Worm (Caenorhabditis elegans) whole organism, young adult: ENCODE results near the gene gpb-1.

ENCODE experiments used
- F23B12.7 ChIP-seq: sonication (generic microtip); optimal IDR thresholded peaks from 2 replicates; lab custom pipeline; 2017; ENCODE audit warnings: missing genetic modification characterization, mild to moderate bottlenecking, missing compliant biosample characterization, antibody characterized with exemption, moderate library complexity; ENCODE audit not compliant: insufficient read depth
- F49E8.2 ChIP-seq: sonication (generic microtip); optimal IDR thresholded peaks from 3 replicates; lab custom pipeline; 2017; ENCODE audit warnings: missing genetic modification characterization, mild to moderate bottlenecking, missing compliant biosample characterization, antibody characterized with exemption, moderate library complexity; ENCODE audit not compliant: insufficient read depth
- F52B5.7 ChIP-seq: sonication (generic microtip); optimal IDR thresholded peaks from 2 replicates; lab custom pipeline; 2016; ENCODE audit warnings: mild to moderate bottlenecking, missing genetic modification characterization, missing compliant biosample characterization
- F57A8.1 ChIP-seq: fragments of 200-800 bp; sonication (Bioruptor generic); optimal IDR thresholded peaks from 2 replicates; lab custom pipeline; 2018; ENCODE audit warnings: mild to moderate bottlenecking, missing genetic modification characterization, moderate library complexity, missing compliant biosample characterization
- T07F8.4 ChIP-seq: sonication (generic microtip); optimal IDR thresholded peaks from 2 replicates; lab custom pipeline; 2016; ENCODE audit warnings: mild to moderate bottlenecking, missing genetic modification characterization, moderate library complexity, missing compliant biosample characterization
- Y53G8AR.9 ChIP-seq: fragments of 200-800 bp; sonication (Bioruptor generic); conservative IDR thresholded peaks from 2 replicates; pipeline ENCODE4 v1.3.6; 2022; ENCODE audit warnings: missing genetic modification reagents, missing genetic modification characterization, missing compliant biosample characterization
- ama-1 ChIP-seq, 3 experiments: fragments of 150-350 bp in 1 of 3; sonication (generic microtip) in 2 of 3; optimal IDR thresholded peaks; 2 replicates each; lab custom pipeline; 2014 to 2018; ENCODE audit warnings: missing biosample characterization in 2 of 3, missing genetic modification characterization in 2 of 3, missing genetic modification reagents in 2 of 3
- aptf-2 ChIP-seq: fragments of 200-800 bp; sonication (Bioruptor generic); conservative IDR thresholded peaks from 2 replicates; pipeline ENCODE4 v1.3.6; 2022; ENCODE audit warnings: missing genetic modification reagents, missing genetic modification characterization, missing compliant biosample characterization
- athp-1 ChIP-seq: sonication (generic microtip); optimal IDR thresholded peaks from 2 replicates; lab custom pipeline; 2017; ENCODE audit warnings: mild to moderate bottlenecking, missing genetic modification characterization, missing compliant biosample characterization
- cebp-1 ChIP-seq, 2 experiments: fragments of 200-800 bp in 1 of 2; sonication (Bioruptor generic) in 1 of 2; sonication (generic microtip) in 1 of 2; IDR thresholded peaks in 1 of 2; optimal IDR thresholded peaks in 1 of 2; 2 replicates each; pipeline versions ENCODE4 v1.3.6 to Lab custom; 2017 to 2022; ENCODE audit warnings: missing compliant biosample characterization in 2 of 2, missing genetic modification characterization in 2 of 2, mild to moderate bottlenecking in 1 of 2, missing genetic modification reagents in 1 of 2, moderate library complexity in 1 of 2
- ceh-27 ChIP-seq: fragments of 200-800 bp; sonication (Bioruptor generic); optimal IDR thresholded peaks from 2 replicates; lab custom pipeline; 2018; ENCODE audit warnings: mild to moderate bottlenecking, missing genetic modification characterization, moderate library complexity, missing compliant biosample characterization
- ceh-40 ChIP-seq: fragments of 200-800 bp; sonication (Bioruptor generic); IDR thresholded peaks from 2 replicates; pipeline ENCODE4 v1.3.6; 2022; ENCODE audit warnings: missing genetic modification characterization, missing compliant biosample characterization
- ceh-91 ChIP-seq: fragments of 200-800 bp; sonication (Bioruptor generic); IDR thresholded peaks from 2 replicates; pipeline ENCODE4 v1.3.6; 2022; ENCODE audit warnings: missing genetic modification reagents, missing genetic modification characterization, missing compliant biosample characterization
- chd-7 ChIP-seq: sonication (generic microtip); optimal IDR thresholded peaks from 2 replicates; lab custom pipeline; 2016; ENCODE audit warnings: mild to moderate bottlenecking, missing genetic modification characterization, moderate library complexity, missing compliant biosample characterization
- dox-1 ChIP-seq: fragments of 200-800 bp; sonication (Bioruptor generic); IDR thresholded peaks from 2 replicates; pipeline ENCODE4 v1.3.6; 2022; ENCODE audit warnings: missing genetic modification reagents, missing genetic modification characterization, missing compliant biosample characterization
- efl-1 ChIP-seq: fragments of 150-350 bp; optimal IDR thresholded peaks from 2 replicates; lab custom pipeline; 2014; ENCODE audit warnings: missing biosample characterization, missing genetic modification reagents, missing genetic modification characterization
- egrh-3 ChIP-seq: fragments of 200-800 bp; sonication (Bioruptor generic); IDR thresholded peaks from 2 replicates; pipeline ENCODE4 v1.3.6; 2022; ENCODE audit warnings: missing genetic modification reagents, missing genetic modification characterization, missing compliant biosample characterization
- gei-17 ChIP-seq: fragments of 200-800 bp; sonication (Bioruptor generic); optimal IDR thresholded peaks from 2 replicates; lab custom pipeline; 2018; ENCODE audit warnings: mild to moderate bottlenecking, missing genetic modification characterization, missing compliant biosample characterization
- hlh-12 ChIP-seq: sonication (generic microtip); optimal IDR thresholded peaks from 2 replicates; lab custom pipeline; 2016; ENCODE audit warnings: missing genetic modification characterization, missing compliant biosample characterization
- hrde-1 ChIP-seq: sonication (generic microtip); optimal IDR thresholded peaks from 2 replicates; lab custom pipeline; 2016; ENCODE audit warnings: missing genetic modification characterization, mild to moderate bottlenecking, missing compliant biosample characterization, moderate library complexity, missing genotype, missing genetic modification reagents, borderline replicate concordance
- lag-1 ChIP-seq: fragments of 200-800 bp; sonication (Bioruptor generic); IDR thresholded peaks from 2 replicates; pipeline ENCODE4 v1.3.6; 2022; ENCODE audit warnings: missing genetic modification reagents, missing genetic modification characterization, missing compliant biosample characterization
- lin-35 ChIP-seq, 3 experiments: fragments of 150-350 bp in 2 of 3; sonication (generic microtip) in 1 of 3; optimal IDR thresholded peaks; 2 replicates each; lab custom pipeline; 2014 to 2018; ENCODE audit warnings: missing biosample characterization in 3 of 3, missing genetic modification characterization in 3 of 3, missing genetic modification reagents in 3 of 3
- lir-1 ChIP-seq: fragments of 200-800 bp; sonication (Bioruptor generic); conservative IDR thresholded peaks from 2 replicates; pipeline ENCODE4 v1.3.6; 2022; ENCODE audit warnings: missing genetic modification reagents, missing genetic modification characterization, missing compliant biosample characterization
- madf-8 ChIP-seq: fragments of 200-800 bp; sonication (Bioruptor generic); conservative IDR thresholded peaks from 2 replicates; pipeline ENCODE4 v1.3.6; 2022; ENCODE audit warnings: missing genetic modification reagents, missing genetic modification characterization, missing compliant biosample characterization
- mcd-1 ChIP-seq: fragments of 200-800 bp; sonication (Bioruptor generic); IDR thresholded peaks from 2 replicates; pipeline ENCODE4 v1.3.6; 2022; ENCODE audit warnings: missing genetic modification reagents, missing genetic modification characterization, missing compliant biosample characterization
- nfya-1 ChIP-seq: sonication (generic microtip); optimal IDR thresholded peaks from 2 replicates; lab custom pipeline; 2017; ENCODE audit warnings: antibody characterized with exemption, missing compliant biosample characterization, missing genetic modification characterization, borderline replicate concordance; ENCODE audit not compliant: insufficient read depth
- nfya-2 ChIP-seq: fragments of 200-800 bp; sonication (Bioruptor generic); IDR thresholded peaks from 2 replicates; pipeline ENCODE4 v1.3.6; 2022; ENCODE audit warnings: missing genetic modification reagents, missing genetic modification characterization, missing compliant biosample characterization
- nfyb-1 ChIP-seq: fragments of 200-800 bp; sonication (Bioruptor generic); IDR thresholded peaks from 2 replicates; pipeline ENCODE4 v1.3.6; 2022; ENCODE audit warnings: missing genetic modification reagents, missing genetic modification characterization, missing compliant biosample characterization
- nhr-120 ChIP-seq: fragments of 200-800 bp; sonication (Bioruptor generic); IDR thresholded peaks from 2 replicates; pipeline ENCODE4 v1.3.6; 2022; ENCODE audit warnings: missing genetic modification characterization, missing compliant biosample characterization
- nhr-80 ChIP-seq: sonication (generic microtip); optimal IDR thresholded peaks from 2 replicates; lab custom pipeline; 2016; ENCODE audit warnings: missing genetic modification characterization, missing compliant biosample characterization
- pbrm-1 ChIP-seq: fragments of 200-800 bp; sonication (Bioruptor generic); IDR thresholded peaks from 2 replicates; pipeline ENCODE4 v1.3.6; 2022; ENCODE audit warnings: missing genetic modification reagents, missing genetic modification characterization, missing compliant biosample characterization
- pha-4 ChIP-seq: fragments of 150-350 bp; sonication (generic microtip); optimal IDR thresholded peaks from 2 replicates; lab custom pipeline; 2014; ENCODE audit warnings: missing biosample characterization, missing genetic modification reagents, missing genetic modification characterization
- sea-2 ChIP-seq: fragments of 200-800 bp; sonication (Bioruptor generic); IDR thresholded peaks from 2 replicates; pipeline ENCODE4 v1.3.6; 2022; ENCODE audit warnings: missing genetic modification characterization, missing compliant biosample characterization
- snpc-1.1 ChIP-seq: sonication (generic microtip); optimal IDR thresholded peaks from 2 replicates; lab custom pipeline; 2017; ENCODE audit warnings: missing genetic modification characterization, mild to moderate bottlenecking, missing compliant biosample characterization, antibody characterized with exemption, moderate library complexity, missing genotype, missing genetic modification reagents; ENCODE audit not compliant: insufficient read depth
- snpc-3.4 ChIP-seq: sonication (generic microtip); optimal IDR thresholded peaks from 2 replicates; lab custom pipeline; 2017; ENCODE audit warnings: missing genetic modification characterization, mild to moderate bottlenecking, missing compliant biosample characterization, antibody characterized with exemption, moderate library complexity, missing genotype, missing genetic modification reagents
- snpc-4 ChIP-seq, 5 experiments: fragments of 150-350 bp in 1 of 5; sonication (generic microtip) in 4 of 5; optimal IDR thresholded peaks; 2 replicates each; lab custom pipeline; 2014 to 2018; ENCODE audit warnings: missing genetic modification characterization in 5 of 5, missing biosample characterization in 3 of 5, antibody characterized with exemption in 2 of 5, mild to moderate bottlenecking in 2 of 5, missing compliant biosample characterization in 2 of 5, missing genotype in 2 of 5, moderate library complexity in 2 of 5, missing genetic modification reagents in 1 of 5
- somi-1 ChIP-seq: fragments of 200-800 bp; sonication (Bioruptor generic); optimal IDR thresholded peaks from 2 replicates; lab custom pipeline; 2018; ENCODE audit warnings: mild to moderate bottlenecking, missing genetic modification characterization, missing compliant biosample characterization
- sptf-2 ChIP-seq: fragments of 200-800 bp; sonication (Bioruptor generic); optimal IDR thresholded peaks from 2 replicates; lab custom pipeline; 2018; ENCODE audit warnings: mild to moderate bottlenecking, missing genetic modification characterization, missing compliant biosample characterization
- zfh-2 ChIP-seq: fragments of 200-800 bp; sonication (Bioruptor generic); conservative IDR thresholded peaks from 2 replicates; pipeline ENCODE4 v1.3.6; 2022; ENCODE audit warnings: missing genetic modification reagents, missing genetic modification characterization, missing compliant biosample characterization
- ztf-22 ChIP-seq: fragments of 200-800 bp; sonication (Bioruptor generic); optimal IDR thresholded peaks from 2 replicates; lab custom pipeline; 2018; ENCODE audit warnings: mild to moderate bottlenecking, missing genetic modification characterization, moderate library complexity, missing compliant biosample characterization

The gpb-1 gene

DNA sequence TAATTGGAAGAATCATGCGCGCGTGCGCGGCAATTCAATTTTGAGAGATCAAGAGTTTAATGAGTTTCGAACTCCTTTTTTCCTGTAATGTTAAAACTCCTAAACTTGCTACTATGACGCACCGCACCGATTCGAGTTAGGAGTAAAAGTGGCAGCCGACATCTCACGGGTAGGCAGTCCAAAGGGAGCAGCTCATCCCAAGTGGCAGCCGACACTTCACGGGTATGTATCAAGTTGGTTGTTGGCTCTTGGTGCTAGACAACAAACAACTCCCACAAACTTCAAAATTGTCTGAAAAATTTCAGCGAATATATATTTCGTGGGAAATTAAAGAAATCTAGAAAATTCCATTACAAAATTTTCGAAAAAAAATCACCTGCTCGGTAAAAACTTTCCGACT lies 4.8 kb upstream of the gpb-1 start:
- TF ChIP-seq snpc-4 (GFP tag; optimal IDR thresholded peaks at IDR 0.05; lab: Kevin White, UChicago) (no peak), snpc-4 (tag; optimal IDR thresholded peaks at IDR 0.05; lab: Kevin White, UChicago) (peak in 3 of 4 experiments; percentile 51 to 79 (median 76)), nfyb-1 (GFP tag; lab: Robert Waterston, UW) (no peak), snpc-1.1 (tag; lab: Kevin White, UChicago) (peak; percentile 16)

DNA sequence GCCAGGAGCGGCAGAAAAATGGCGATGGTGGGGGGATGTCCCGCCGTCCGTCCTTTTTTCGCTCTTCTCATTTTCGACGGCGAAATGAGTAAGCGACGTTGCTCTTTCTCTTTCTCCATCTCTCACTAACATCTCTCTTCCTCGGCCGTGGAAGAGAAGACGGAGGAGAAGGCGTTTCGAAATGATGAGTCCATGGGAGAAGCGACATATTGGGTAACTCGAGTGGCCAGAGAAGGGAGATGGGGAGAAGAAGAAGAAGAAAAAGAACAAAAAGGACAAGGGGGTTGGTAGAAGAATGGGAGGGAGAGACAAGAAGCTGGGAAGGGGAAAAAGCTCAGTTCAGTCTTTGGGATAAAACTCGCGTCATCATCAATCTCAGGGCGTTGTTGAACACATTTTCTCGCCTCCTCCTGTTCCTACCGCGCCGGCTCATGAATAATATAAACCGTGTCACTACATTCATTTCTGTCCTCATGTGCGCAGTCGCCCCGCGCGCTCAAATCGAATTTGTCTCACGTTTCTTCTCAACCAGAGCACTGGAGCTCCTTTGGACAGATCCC lies 3.3 kb upstream of the gpb-1 start:
- no peak for TF ChIP-seq ceh-40 (GFP tag; lab: Robert Waterston, UW)
- TF ChIP-seq cebp-1 (GFP tag; IDR thresholded peaks at IDR 0.05; lab: Robert Waterston, UW): no peak
- peak; percentile 63 for TF ChIP-seq cebp-1 (tag; optimal IDR thresholded peaks at IDR 0.05; lab: Kevin White, UChicago)
- TF ChIP-seq zfh-2 (GFP tag; lab: Robert Waterston, UW): peak; percentile 62
- no peak for TF ChIP-seq aptf-2 (GFP tag; lab: Robert Waterston, UW)
- peak; percentile 25 for TF ChIP-seq ceh-27 (GFP tag; lab: Kevin White, UChicago)
- peak in 1 of 3 experiments; percentile 23 for TF ChIP-seq lin-35 (GFP tag; optimal IDR thresholded peaks at IDR 0.05; lab: Kevin White, UChicago)

DNA sequence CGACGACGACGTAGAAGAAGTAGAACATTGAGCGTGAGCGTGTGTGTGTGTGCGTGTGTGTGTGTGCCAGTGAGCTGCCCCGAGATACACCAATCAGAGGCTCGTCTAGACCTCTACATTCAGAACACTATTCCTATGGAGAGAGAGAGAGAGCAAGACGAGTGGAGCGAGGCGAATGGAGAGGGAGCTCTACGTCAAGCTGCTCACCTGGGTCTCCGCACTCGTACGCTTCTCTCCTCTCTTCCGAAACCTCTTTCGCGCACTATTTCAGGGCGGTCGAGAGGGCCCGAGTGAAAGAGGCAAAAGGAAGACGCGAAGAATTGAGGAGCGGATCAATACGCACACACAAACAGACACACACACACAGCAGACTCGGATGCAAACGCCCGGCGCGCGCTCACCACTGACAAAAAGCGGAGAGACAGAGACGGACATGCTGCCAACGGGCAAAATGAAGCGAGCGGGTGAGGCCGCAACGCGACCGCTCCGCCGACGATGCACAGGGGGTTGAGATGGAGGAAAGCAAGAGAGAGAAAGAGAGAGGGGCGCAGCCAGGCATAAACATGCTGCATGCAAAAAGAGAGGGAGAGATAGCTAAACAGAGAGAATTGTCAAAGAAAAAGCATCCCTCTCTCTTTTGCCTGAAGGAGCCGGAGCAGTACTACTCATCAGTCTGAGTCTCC lies 1.2 kb upstream of the gpb-1 start:
- TF ChIP-seq lir-1 (GFP tag; lab: Robert Waterston, UW) (peak; percentile 66), hlh-12 (tag; lab: Kevin White, UChicago) (no peak), sea-2 (GFP tag; lab: Robert Waterston, UW) (no peak), hrde-1 (no peak), F23B12.7 (no peak), lin-35 (GFP tag; optimal IDR thresholded peaks at IDR 0.05; lab: Kevin White, UChicago) (peak in 1 of 3 experiments; percentile 66), F57A8.1 (GFP tag; lab: Kevin White, UChicago) (no peak), ceh-91 (GFP tag; lab: Robert Waterston, UW) (no peak), pha-4 (no peak), gei-17 (GFP tag; lab: Kevin White, UChicago) (peak; percentile 65), F52B5.7 (tag; lab: Kevin White, UChicago) (peak; percentile 59), nhr-120 (GFP tag; lab: Robert Waterston, UW) (no peak), Y53G8AR.9 (GFP tag; lab: Robert Waterston, UW) (no peak), madf-8 (GFP tag; lab: Robert Waterston, UW) (no peak), T07F8.4 (peak; percentile 41), sptf-2 (GFP tag; lab: Kevin White, UChicago) (no peak), mcd-1 (GFP tag; lab: Robert Waterston, UW) (peak; percentile 73), somi-1 (peak; percentile 17), ama-1 (optimal IDR thresholded peaks at IDR 0.05; lab: Kevin White, UChicago) (no peak), ama-1 (GFP tag; optimal IDR thresholded peaks at IDR 0.05; lab: Kevin White, UChicago) (no peak), nhr-80 (tag; lab: Kevin White, UChicago) (peak; percentile 83), dox-1 (GFP tag; lab: Robert Waterston, UW) (peak; percentile 84), efl-1 (GFP tag; lab: Kevin White, UChicago) (peak; percentile 17), chd-7 (tag; lab: Kevin White, UChicago) (peak; percentile 74), egrh-3 (peak; percentile 89), athp-1 (tag; lab: Kevin White, UChicago) (peak; percentile 53), pbrm-1 (GFP tag; lab: Robert Waterston, UW) (peak; percentile 63), F49E8.2 (tag; lab: Kevin White, UChicago) (no peak), ztf-22 (GFP tag; lab: Kevin White, UChicago) (no peak), snpc-3.4 (tag; lab: Kevin White, UChicago) (no peak), nfya-1 (tag; lab: Kevin White, UChicago) (no peak), lag-1 (GFP tag; lab: Robert Waterston, UW) (no peak), nfya-2 (GFP tag; lab: Robert Waterston, UW) (no peak)
